Worm (Caenorhabditis elegans) whole organism, L2 larva: ENCODE data around the gene srw-136.
A peak's percentile ranks its signal among the peaks of the same experiment; 100 is the strongest.

ENCODE experiments used
- F13H6.1 ChIP-seq: sonication (generic microtip); optimal IDR thresholded peaks from 2 replicates; lab custom pipeline; 2016; ENCODE audit warnings: missing genetic modification characterization, missing compliant biosample characterization
- R02D3.7 ChIP-seq: fragments of 150-350 bp; optimal IDR thresholded peaks from 2 replicates; lab custom pipeline; 2014; ENCODE audit warnings: missing biosample characterization, missing genetic modification characterization
- ZK546.5 ChIP-seq: sonication (generic microtip); optimal IDR thresholded peaks from 2 replicates; lab custom pipeline; 2017; ENCODE audit warnings: missing biosample characterization, missing genetic modification characterization
- aly-2 ChIP-seq: fragments of 150-350 bp; optimal IDR thresholded peaks from 2 replicates; lab custom pipeline; 2014; ENCODE audit warnings: missing biosample characterization, missing genetic modification characterization
- ama-1 ChIP-seq: fragments of 150-350 bp; optimal IDR thresholded peaks from 2 replicates; lab custom pipeline; 2018; ENCODE audit warnings: inconsistent platforms
- ceh-16 ChIP-seq: fragments of 150-350 bp; optimal IDR thresholded peaks from 2 replicates; lab custom pipeline; 2014; ENCODE audit warnings: missing biosample characterization, missing genetic modification characterization
- ceh-82 ChIP-seq: fragments of 150-350 bp; optimal IDR thresholded peaks from 2 replicates; lab custom pipeline; 2014; ENCODE audit warnings: missing biosample characterization, missing genetic modification characterization
- dmd-4 ChIP-seq: sonication (generic microtip); optimal IDR thresholded peaks from 2 replicates; lab custom pipeline; 2017; ENCODE audit warnings: missing biosample characterization, missing genetic modification characterization
- egl-27 ChIP-seq: sonication (generic microtip); optimal IDR thresholded peaks from 3 replicates; lab custom pipeline; 2017; ENCODE audit warnings: missing biosample characterization, missing genetic modification reagents, missing genetic modification characterization
- elt-1 ChIP-seq: fragments of 150-350 bp; optimal IDR thresholded peaks from 2 replicates; lab custom pipeline; 2014; ENCODE audit warnings: missing biosample characterization, missing genetic modification characterization
- elt-3 ChIP-seq: sonication (generic microtip); optimal IDR thresholded peaks from 2 replicates; lab custom pipeline; 2017; ENCODE audit warnings: missing biosample characterization, missing genetic modification characterization
- fos-1 ChIP-seq: fragments of 150-350 bp; optimal IDR thresholded peaks from 2 replicates; lab custom pipeline; 2014; ENCODE audit warnings: missing biosample characterization, missing genetic modification characterization
- gmeb-1 ChIP-seq: fragments of 150-350 bp; optimal IDR thresholded peaks from 2 replicates; lab custom pipeline; 2014; ENCODE audit warnings: missing biosample characterization, missing genetic modification characterization
- lin-13 ChIP-seq: fragments of 150-350 bp; optimal IDR thresholded peaks from 2 replicates; lab custom pipeline; 2014; ENCODE audit warnings: missing biosample characterization, missing genetic modification reagents, missing genetic modification characterization
- lsy-2 ChIP-seq, 2 experiments: fragments of 150-350 bp in 1 of 2; sonication (generic microtip) in 1 of 2; optimal IDR thresholded peaks; 2 replicates each; lab custom pipeline; 2014 to 2017; ENCODE audit warnings: missing biosample characterization in 2 of 2, missing genetic modification characterization in 2 of 2
- mab-5 ChIP-seq: fragments of 150-350 bp; optimal IDR thresholded peaks from 2 replicates; lab custom pipeline; 2014; ENCODE audit warnings: missing biosample characterization, missing genetic modification characterization
- mbf-1 ChIP-seq: sonication (generic microtip); optimal IDR thresholded peaks from 2 replicates; lab custom pipeline; 2017; ENCODE audit warnings: missing biosample characterization, missing genetic modification characterization
- mdl-1 ChIP-seq, 2 experiments: fragments of 150-350 bp in 1 of 2; sonication (generic microtip) in 1 of 2; optimal IDR thresholded peaks; 2 replicates each; lab custom pipeline; 2017; ENCODE audit warnings: missing biosample characterization in 2 of 2, missing genetic modification characterization in 2 of 2
- nhr-10 ChIP-seq: sonication (generic microtip); optimal IDR thresholded peaks from 2 replicates; lab custom pipeline; 2017; ENCODE audit warnings: missing biosample characterization, missing genetic modification characterization
- nhr-12 ChIP-seq: fragments of 150-350 bp; optimal IDR thresholded peaks from 2 replicates; lab custom pipeline; 2014; ENCODE audit warnings: missing biosample characterization, missing genetic modification characterization
- nhr-21 ChIP-seq: fragments of 150-350 bp; optimal IDR thresholded peaks from 2 replicates; lab custom pipeline; 2014; ENCODE audit warnings: missing biosample characterization, missing genetic modification characterization
- nhr-23 ChIP-seq: fragments of 150-350 bp; optimal IDR thresholded peaks from 2 replicates; lab custom pipeline; 2014; ENCODE audit warnings: missing biosample characterization, missing genetic modification reagents, missing genetic modification characterization
- nhr-237 ChIP-seq: fragments of 150-350 bp; optimal IDR thresholded peaks from 2 replicates; lab custom pipeline; 2014; ENCODE audit warnings: missing biosample characterization, missing genetic modification characterization
- nhr-6 ChIP-seq: fragments of 150-350 bp; optimal IDR thresholded peaks from 2 replicates; lab custom pipeline; 2014; ENCODE audit warnings: missing biosample characterization, missing genetic modification characterization
- peb-1 ChIP-seq: fragments of 150-350 bp; optimal IDR thresholded peaks from 2 replicates; lab custom pipeline; 2014; ENCODE audit warnings: missing biosample characterization, missing genetic modification characterization
- sem-4 ChIP-seq: fragments of 150-350 bp; optimal IDR thresholded peaks from 2 replicates; lab custom pipeline; 2014; ENCODE audit warnings: missing biosample characterization, missing genetic modification reagents, missing genetic modification characterization
- skn-1 ChIP-seq: sonication (generic microtip); optimal IDR thresholded peaks from 2 replicates; lab custom pipeline; 2017; ENCODE audit warnings: missing biosample characterization, missing genetic modification characterization
- sma-3 ChIP-seq: sonication (generic microtip); optimal IDR thresholded peaks from 2 replicates; lab custom pipeline; 2016; ENCODE audit warnings: missing genetic modification reagents, missing genetic modification characterization, missing compliant biosample characterization
- sma-9 ChIP-seq, 2 experiments: fragments of 150-350 bp in 1 of 2; sonication (generic microtip) in 1 of 2; optimal IDR thresholded peaks; 2 replicates each; lab custom pipeline; 2014 to 2016; ENCODE audit warnings: missing genetic modification characterization in 2 of 2, mild to moderate bottlenecking in 1 of 2, missing biosample characterization in 1 of 2, missing compliant biosample characterization in 1 of 2, missing genetic modification reagents in 1 of 2, moderate library complexity in 1 of 2
- snpc-4 ChIP-seq: fragments of 150-350 bp; optimal IDR thresholded peaks from 2 replicates; lab custom pipeline; 2014; ENCODE audit warnings: missing biosample characterization, missing genetic modification characterization
- unc-55 ChIP-seq: fragments of 150-350 bp; sonication (generic microtip); optimal IDR thresholded peaks from 3 replicates; lab custom pipeline; 2014; ENCODE audit warnings: missing biosample characterization, missing genetic modification reagents, missing genetic modification characterization
- unc-62 ChIP-seq: fragments of 150-350 bp; optimal IDR thresholded peaks from 2 replicates; lab custom pipeline; 2014; ENCODE audit warnings: missing biosample characterization, missing genetic modification reagents, missing genetic modification characterization
- zag-1 ChIP-seq: fragments of 150-350 bp; optimal IDR thresholded peaks from 2 replicates; lab custom pipeline; 2014; ENCODE audit warnings: missing biosample characterization, missing genetic modification characterization
- ztf-1 ChIP-seq: fragments of 200-800 bp; sonication (Bioruptor generic); conservative IDR thresholded peaks from 2 replicates; pipeline ENCODE4 v1.3.6; 2022; ENCODE audit warnings: missing genetic modification characterization, missing compliant biosample characterization
- ztf-11 ChIP-seq: sonication (generic microtip); optimal IDR thresholded peaks from 2 replicates; lab custom pipeline; 2017; ENCODE audit warnings: missing biosample characterization, missing genetic modification characterization
- ztf-4 ChIP-seq: fragments of 150-350 bp; optimal IDR thresholded peaks from 2 replicates; lab custom pipeline; 2014; ENCODE audit warnings: missing biosample characterization, missing genetic modification characterization

The srw-136 gene

ce11 chrV:3028205-3028604, 17.8 kb upstream of the srw-136 start, which contains the start of gene asp-7:
Gene asp-7, plus strand, starts transcription at chrV:3028285.
- TF ChIP-seq nhr-6 (tag; lab: Kevin White, UChicago) (no peak), dmd-4 (tag; lab: Kevin White, UChicago) (no peak), nhr-21 (tag; lab: Kevin White, UChicago) (no peak), peb-1 (no peak), R02D3.7 (tag; lab: Kevin White, UChicago) (no peak), ceh-82 (no peak), egl-27 (tag; lab: Kevin White, UChicago) (no peak), F13H6.1 (tag; lab: Kevin White, UChicago) (no peak), ztf-4 (tag; lab: Kevin White, UChicago) (no peak), nhr-23 (tag; lab: Kevin White, UChicago) (no peak), sem-4 (no peak), mbf-1 (tag; lab: Kevin White, UChicago) (no peak), elt-3 (tag; lab: Kevin White, UChicago) (no peak), snpc-4 (no peak), gmeb-1 (tag; lab: Kevin White, UChicago) (no peak)

DNA sequence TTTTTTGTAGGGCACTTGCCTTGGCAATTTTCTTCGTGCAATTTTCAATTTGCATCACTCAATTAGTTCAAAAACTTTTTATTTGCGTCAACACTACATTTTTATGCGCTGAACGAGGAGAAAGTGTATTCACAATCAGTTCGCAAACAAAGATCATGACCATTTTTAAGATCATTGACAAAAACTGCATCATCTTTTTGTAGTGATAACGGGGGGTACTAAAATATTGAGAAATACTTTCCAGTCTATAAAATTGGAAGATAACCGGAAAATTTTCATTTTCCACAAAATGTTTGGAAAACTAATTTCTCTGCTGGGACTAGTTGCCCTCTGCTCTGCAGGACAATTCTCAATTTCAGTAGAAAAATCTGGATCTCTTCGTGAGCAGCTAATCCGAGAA, 13.9 kb upstream of the srw-136 start, which contains the start of gene asp-8:
Gene asp-8, plus strand, starts transcription at position 276 of the 400 bp plus-strand sequence.
- TF ChIP-seq ztf-11, result no peak
- TF ChIP-seq lsy-2 (tag; optimal IDR thresholded peaks at IDR 0.05; lab: Kevin White, UChicago), result no peak
- TF ChIP-seq peb-1, result no peak
- no peak for TF ChIP-seq snpc-4
- no peak for TF ChIP-seq ZK546.5 (tag; lab: Kevin White, UChicago)
- no peak for TF ChIP-seq nhr-21 (tag; lab: Kevin White, UChicago)
- TF ChIP-seq ztf-1, result no peak
- TF ChIP-seq ceh-16 (tag; lab: Kevin White, UChicago), result no peak
- no peak for TF ChIP-seq zag-1 (tag; lab: Kevin White, UChicago)
- TF ChIP-seq elt-3 (tag; lab: Kevin White, UChicago), result no peak
- peak; percentile 45 for TF ChIP-seq sma-9 (GFP tag; optimal IDR thresholded peaks at IDR 0.05; lab: Kevin White, UChicago)
- TF ChIP-seq sma-9 (tag; optimal IDR thresholded peaks at IDR 0.05; lab: Kevin White, UChicago), result no peak
- peak; percentile 28 for TF ChIP-seq fos-1 (tag; lab: Kevin White, UChicago)
- TF ChIP-seq, all 48 proteins: peak for 2

DNA sequence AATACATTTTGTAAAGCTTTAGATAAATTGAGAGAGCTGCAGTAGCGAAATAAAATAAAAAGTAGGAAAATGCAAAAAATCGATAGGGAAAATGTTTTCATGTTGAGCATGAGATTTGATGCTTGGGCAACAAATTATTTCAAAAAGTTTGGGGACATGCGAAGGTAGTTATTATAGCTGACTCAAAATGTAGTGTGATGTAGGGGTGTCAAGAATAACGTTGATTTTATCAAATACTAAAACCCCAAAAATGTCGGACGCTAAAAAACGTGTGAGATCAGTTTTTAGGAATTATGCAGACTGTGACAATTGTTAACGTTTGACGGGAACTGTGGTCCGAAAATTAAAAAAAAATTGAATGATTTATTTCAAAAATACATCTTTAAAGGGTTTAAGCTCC, 10.9 kb upstream of the srw-136 start, which contains the start of gene irld-12:
Gene irld-12, minus strand, starts transcription at position 101 of the 400 bp plus-strand sequence.
- TF ChIP-seq F13H6.1 (tag; lab: Kevin White, UChicago) (no peak), nhr-10 (tag; lab: Kevin White, UChicago) (no peak), fos-1 (tag; lab: Kevin White, UChicago) (no peak), skn-1 (tag; lab: Kevin White, UChicago) (no peak), nhr-12 (no peak), ZK546.5 (tag; lab: Kevin White, UChicago) (no peak), nhr-6 (tag; lab: Kevin White, UChicago) (no peak), mdl-1 (tag; optimal IDR thresholded peaks at IDR 0.05; lab: Kevin White, UChicago) (no peak), sma-3 (GFP tag; lab: Kevin White, UChicago) (no peak), elt-1 (tag; lab: Kevin White, UChicago) (no peak), gmeb-1 (tag; lab: Kevin White, UChicago) (no peak), mab-5 (tag; lab: Kevin White, UChicago) (no peak), nhr-21 (tag; lab: Kevin White, UChicago) (no peak), zag-1 (tag; lab: Kevin White, UChicago) (no peak)

- TF ChIP-seq ceh-16 (tag; lab: Kevin White, UChicago), result no peak
- no peak for TF ChIP-seq sma-3 (GFP tag; lab: Kevin White, UChicago)
- TF ChIP-seq nhr-12, result no peak
- TF ChIP-seq sma-9 (GFP tag; optimal IDR thresholded peaks at IDR 0.05; lab: Kevin White, UChicago), result no peak
- TF ChIP-seq sma-9 (tag; optimal IDR thresholded peaks at IDR 0.05; lab: Kevin White, UChicago), result no peak
- no peak for TF ChIP-seq unc-62 (GFP tag; lab: Kevin White, UChicago)
- no peak for TF ChIP-seq nhr-10 (tag; lab: Kevin White, UChicago)
- TF ChIP-seq mdl-1 (tag; optimal IDR thresholded peaks at IDR 0.05; lab: Kevin White, UChicago), result no peak
- no peak for TF ChIP-seq aly-2
- no peak for TF ChIP-seq sem-4
- no peak for TF ChIP-seq mbf-1 (tag; lab: Kevin White, UChicago)
- TF ChIP-seq ceh-82, result no peak
- TF ChIP-seq nhr-237 (tag; lab: Kevin White, UChicago), result no peak
- TF ChIP-seq R02D3.7 (tag; lab: Kevin White, UChicago), result no peak
- no peak for TF ChIP-seq unc-55
- TF ChIP-seq skn-1 (tag; lab: Kevin White, UChicago), result no peak
- no peak for TF ChIP-seq lin-13 (GFP tag; lab: Kevin White, UChicago)
- no peak for TF ChIP-seq mab-5 (tag; lab: Kevin White, UChicago)
- TF ChIP-seq ama-1 (lab: Kevin White, UChicago), result no peak
Measured at ce11 chrV:3017930-3018329, 7.6 kb upstream of the srw-136 start.
